Worm (Caenorhabditis elegans) whole organism, L2 larva: ENCODE results near the gene H21P03.10.

Experiments
- F13H6.1 ChIP-seq: sonication (generic microtip); optimal IDR thresholded peaks from 2 replicates; lab custom pipeline; 2016; ENCODE audit warnings: missing genetic modification characterization, missing compliant biosample characterization
- ama-1 ChIP-seq: fragments of 150-350 bp; optimal IDR thresholded peaks from 2 replicates; lab custom pipeline; 2018; ENCODE audit warnings: inconsistent platforms
- crh-2 ChIP-seq: sonication (generic microtip); optimal IDR thresholded peaks from 2 replicates; lab custom pipeline; 2017; ENCODE audit warnings: missing biosample characterization, missing genetic modification characterization
- dmd-4 ChIP-seq: sonication (generic microtip); optimal IDR thresholded peaks from 2 replicates; lab custom pipeline; 2017; ENCODE audit warnings: missing biosample characterization, missing genetic modification characterization
- egl-27 ChIP-seq: sonication (generic microtip); optimal IDR thresholded peaks from 3 replicates; lab custom pipeline; 2017; ENCODE audit warnings: missing biosample characterization, missing genetic modification reagents, missing genetic modification characterization
- fos-1 ChIP-seq: fragments of 150-350 bp; optimal IDR thresholded peaks from 2 replicates; lab custom pipeline; 2014; ENCODE audit warnings: missing biosample characterization, missing genetic modification characterization
- mdl-1 ChIP-seq, 2 experiments: fragments of 150-350 bp in 1 of 2; sonication (generic microtip) in 1 of 2; optimal IDR thresholded peaks; 2 replicates each; lab custom pipeline; 2017; ENCODE audit warnings: missing biosample characterization in 2 of 2, missing genetic modification characterization in 2 of 2
- nhr-21 ChIP-seq: fragments of 150-350 bp; optimal IDR thresholded peaks from 2 replicates; lab custom pipeline; 2014; ENCODE audit warnings: missing biosample characterization, missing genetic modification characterization
- nhr-6 ChIP-seq: fragments of 150-350 bp; optimal IDR thresholded peaks from 2 replicates; lab custom pipeline; 2014; ENCODE audit warnings: missing biosample characterization, missing genetic modification characterization
- snpc-4 ChIP-seq: fragments of 150-350 bp; optimal IDR thresholded peaks from 2 replicates; lab custom pipeline; 2014; ENCODE audit warnings: missing biosample characterization, missing genetic modification characterization
- unc-62 ChIP-seq: fragments of 150-350 bp; optimal IDR thresholded peaks from 2 replicates; lab custom pipeline; 2014; ENCODE audit warnings: missing biosample characterization, missing genetic modification reagents, missing genetic modification characterization
- ztf-11 ChIP-seq: sonication (generic microtip); optimal IDR thresholded peaks from 2 replicates; lab custom pipeline; 2017; ENCODE audit warnings: missing biosample characterization, missing genetic modification characterization

DNA sequence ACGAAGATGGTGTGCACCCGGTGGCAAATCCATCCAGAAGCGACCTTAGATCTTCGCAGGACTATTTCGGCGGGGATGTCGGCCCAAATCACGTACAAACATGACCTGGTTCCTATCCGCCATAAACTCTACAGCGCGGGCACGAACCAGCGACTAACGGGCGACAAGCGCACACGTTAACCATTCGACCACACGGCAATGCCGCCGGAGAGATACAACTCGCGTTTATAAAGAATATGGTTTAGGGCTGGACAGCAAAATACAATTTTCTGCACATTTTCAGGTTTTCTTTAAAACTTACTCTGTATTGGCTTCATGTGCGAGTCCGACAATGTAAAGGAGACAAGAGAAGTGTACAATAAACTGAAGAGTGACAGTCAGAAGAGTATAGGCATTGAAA lies 26.5 kb upstream of the H21P03.10 start:
- TF ChIP-seq nhr-21 (peak; percentile 50), ztf-11 (tag; lab: Kevin White, UChicago) (no peak), mdl-1 (tag; optimal IDR thresholded peaks at IDR 0.05; lab: Kevin White, UChicago) (no peak), unc-62 (no peak), F13H6.1 (peak; percentile 60), snpc-4 (tag; lab: Kevin White, UChicago) (peak; percentile 40), dmd-4 (tag; lab: Kevin White, UChicago) (no peak), ama-1 (peak; percentile 61), nhr-6 (no peak), egl-27 (peak; percentile 54), fos-1 (peak; percentile 21), crh-2 (tag; lab: Kevin White, UChicago) (peak; percentile 28)
